Worm (Caenorhabditis elegans): Measurements from ENCODE around the gene dot-1.2.

dot-1.2 gene

ce11 chrX:11872210-11872609 is 3.0 kb upstream of the dot-1.2 start (continued):
- TF ChIP-seq nhr-80 (tag; optimal IDR thresholded peaks at IDR 0.05) (peak; percentile 17), Y53G8AR.9 (GFP tag; conservative IDR thresholded peaks at IDR 0.05) (peak; percentile 71; the same call in 1 of the 2 replicates), ztf-25 (GFP tag; IDR thresholded peaks at IDR 0.05) (0 out of 2 replicates have a peak, but pooled peaks have one; percentile 48), Y79H2A.3 (GFP tag; conservative IDR thresholded peaks at IDR 0.05) (0 out of 2 replicates have a peak, but pooled peaks have one; percentile 21), him-1 (tag; optimal IDR thresholded peaks at IDR 0.05) (peak; percentile 28), tbp1 (GFP tag; optimal IDR thresholded peaks at IDR 0.05) (peak; percentile 88), egl-44 (GFP tag; IDR thresholded peaks at IDR 0.05) (peak; percentile 83; the same call in 1 of the 2 replicates), rec-8 (tag; optimal IDR thresholded peaks at IDR 0.05) (peak in 1 of 2 experiments; percentile 5), ztf-6 (GFP tag; IDR thresholded peaks at IDR 0.05) (no peak), ZK185.1 (tag; optimal IDR thresholded peaks at IDR 0.05; ENCODE audit: poor library complexity, severe bottlenecking) (peak; percentile 55), B0035.1 (tag; optimal IDR thresholded peaks at IDR 0.05) (peak; percentile 47), nhr-179 (tag; optimal IDR thresholded peaks at IDR 0.05) (peak; percentile 10), hlh-26 (GFP tag; conservative IDR thresholded peaks at IDR 0.05) (no peak), snpc-4 (GFP tag; optimal IDR thresholded peaks at IDR 0.05) (no peak), snpc-4 (tag; optimal IDR thresholded peaks at IDR 0.05) (peak in 2 of 4 experiments; percentile 23 to 42), sea-2 (GFP tag; IDR thresholded peaks at IDR 0.05) (0 out of 2 replicates have a peak, but pooled peaks have one; percentile 52), repo-1 (tag; optimal IDR thresholded peaks at IDR 0.05) (peak; percentile 40), nhr-90 (tag; optimal IDR thresholded peaks at IDR 0.05) (peak; percentile 56), snpc-1.1 (tag; optimal IDR thresholded peaks at IDR 0.05; ENCODE audit: insufficient read depth) (no peak), hmg-1.2 (GFP tag; IDR thresholded peaks at IDR 0.05) (peak; percentile 66), dox-1 (GFP tag; IDR thresholded peaks at IDR 0.05) (peak; percentile 68), nhr-27 (tag; optimal IDR thresholded peaks at IDR 0.05) (no peak), ztf-28 (GFP tag; IDR thresholded peaks at IDR 0.05) (no peak), hlh-12 (tag; optimal IDR thresholded peaks at IDR 0.05) (no peak), unc-62 (GFP tag; optimal IDR thresholded peaks at IDR 0.05) (no peak), ekl-4 (GFP tag; IDR thresholded peaks at IDR 0.05) (peak; percentile 36), zfh-2 (GFP tag; conservative IDR thresholded peaks at IDR 0.05) (no peak), mel-28 (tag; optimal IDR thresholded peaks at IDR 0.05; ENCODE audit: borderline replicate concordance) (no peak), B0261.1 (tag; optimal IDR thresholded peaks at IDR 0.05) (peak; percentile 84), madf-6 (GFP tag; IDR thresholded peaks at IDR 0.05) (peak; percentile 19; the same call in 1 of the 2 replicates), ceh-100 (GFP tag; IDR thresholded peaks at IDR 0.05) (0 out of 2 replicates have a peak, but pooled peaks have one; percentile 23), rpc-1 (optimal IDR thresholded peaks at IDR 0.05) (peak; percentile 88), rpc-1 (tag; optimal IDR thresholded peaks at IDR 0.05) (peak; percentile 92), fkh-3 (tag; optimal IDR thresholded peaks at IDR 0.05) (no peak), lin-26 (GFP tag; IDR thresholded peaks at IDR 0.05) (peak; percentile 93)

- peak; percentile 82 for TF ChIP-seq tbp1 (GFP tag; optimal IDR thresholded peaks at IDR 0.05)
- peak; percentile 50 for TF ChIP-seq B0261.1 (tag; optimal IDR thresholded peaks at IDR 0.05)
- TF ChIP-seq rpc-1 (optimal IDR thresholded peaks at IDR 0.05), result peak; percentile 2
- peak; percentile 69 for TF ChIP-seq rpc-1 (tag; optimal IDR thresholded peaks at IDR 0.05)
- TF ChIP-seq ceh-79 (tag; optimal IDR thresholded peaks at IDR 0.05), result no peak
These were observed 1.2 kb upstream of the dot-1.2 start for ce11 chrX:11870393-11870792.

ce11 chrX:11865083-11865482 is 4.1 kb downstream of the dot-1.2 start, which contains the start of gene F54F7.6:
Gene F54F7.6, plus strand, starts transcription at chrX:11865383.
- TF ChIP-seq K11D2.4 (GFP tag; IDR thresholded peaks at IDR 0.05), result no peak
- no peak for TF ChIP-seq D2030.7 (GFP tag; IDR thresholded peaks at IDR 0.05)
- TF ChIP-seq nhr-90 (tag; optimal IDR thresholded peaks at IDR 0.05), result no peak
- no peak for TF ChIP-seq ceh-100 (GFP tag; IDR thresholded peaks at IDR 0.05)
- no peak for TF ChIP-seq attf-6 (GFP tag; IDR thresholded peaks at IDR 0.05)
- no peak for TF ChIP-seq ztf-25 (GFP tag; IDR thresholded peaks at IDR 0.05)
- no peak for TF ChIP-seq F10E7.11 (tag; optimal IDR thresholded peaks at IDR 0.05)
- no peak for TF ChIP-seq lag-1 (GFP tag; IDR thresholded peaks at IDR 0.05)
- no peak for TF ChIP-seq gei-17 (GFP tag; optimal IDR thresholded peaks at IDR 0.05)
- no peak for TF ChIP-seq tbp1 (GFP tag; optimal IDR thresholded peaks at IDR 0.05)
- no peak for TF ChIP-seq ztf-26 (tag; optimal IDR thresholded peaks at IDR 0.05)
- TF ChIP-seq chd-7 (tag; optimal IDR thresholded peaks at IDR 0.05), result no peak
- no peak for TF ChIP-seq hlh-12 (tag; optimal IDR thresholded peaks at IDR 0.05)
